Fruit fly (Drosophila melanogaster) whole organism, embryonic: ENCODE results near the gene CG31664.

Experiments used
- ATbp ChIP-seq: fragments of 200-800 bp; sonication (Bioruptor generic); optimal IDR thresholded peaks from 2 replicates; lab custom pipeline; 2017; ENCODE audit warnings: missing biosample characterization, mild to moderate bottlenecking, missing genetic modification characterization, missing genetic modification reagents
- CG1024 ChIP-seq: fragments of 200-800 bp; sonication (Bioruptor generic); IDR thresholded peaks from 2 replicates; pipeline ENCODE4 v1.3.6; 2022; ENCODE audit warnings: missing biosample characterization, missing genetic modification characterization
- CG12071 ChIP-seq: fragments of 200-800 bp; sonication (Bioruptor generic); optimal IDR thresholded peaks from 3 replicates; lab custom pipeline; 2018; ENCODE audit warnings: missing biosample characterization, mild to moderate bottlenecking, missing genetic modification characterization
- CG12391 ChIP-seq: fragments of 200-800 bp; sonication (Bioruptor generic); optimal IDR thresholded peaks from 3 replicates; lab custom pipeline; 2018; ENCODE audit warnings: missing biosample characterization, mild to moderate bottlenecking, missing genetic modification characterization, moderate library complexity
- CG13123 ChIP-seq: fragments of 200-800 bp; sonication (Bioruptor generic); optimal IDR thresholded peaks from 2 replicates; lab custom pipeline; 2016; ENCODE audit warnings: missing biosample characterization, missing genetic modification characterization
- CG1603 ChIP-seq: fragments of 200-800 bp; sonication (Bioruptor generic); optimal IDR thresholded peaks from 2 replicates; lab custom pipeline; 2019; ENCODE audit warnings: missing biosample characterization, mild to moderate bottlenecking, missing genetic modification characterization, moderate library complexity
- CG17361 ChIP-seq: fragments of 200-800 bp; sonication (Bioruptor generic); IDR thresholded peaks from 3 replicates; pipeline ENCODE4 v1.3.6; 2022; ENCODE audit warnings: missing biosample characterization, missing genetic modification characterization
- CG31441 ChIP-seq: fragments of 200-800 bp; sonication (Bioruptor generic); IDR thresholded peaks from 2 replicates; pipeline ENCODE4 v1.3.6; 2022; ENCODE audit warnings: missing biosample characterization, missing genetic modification characterization
- CG4707 ChIP-seq: fragments of 200-800 bp; sonication (Bioruptor generic); optimal IDR thresholded peaks from 2 replicates; lab custom pipeline; 2018; ENCODE audit warnings: missing biosample characterization, mild to moderate bottlenecking, missing genetic modification characterization, moderate library complexity
- CG6813 ChIP-seq: fragments of 200-800 bp; sonication (Bioruptor generic); optimal IDR thresholded peaks from 2 replicates; lab custom pipeline; 2017; ENCODE audit warnings: missing biosample characterization, missing genetic modification characterization, mild to moderate bottlenecking, moderate library complexity, missing genetic modification reagents
- CG7786 ChIP-seq: fragments of 200-800 bp; sonication (Bioruptor generic); optimal IDR thresholded peaks from 2 replicates; lab custom pipeline; 2016; ENCODE audit warnings: missing biosample characterization, missing genetic modification characterization
- CG8281 ChIP-seq: fragments of 200-800 bp; sonication (Bioruptor generic); optimal IDR thresholded peaks from 2 replicates; lab custom pipeline; 2018; ENCODE audit warnings: missing biosample characterization, mild to moderate bottlenecking, missing genetic modification characterization, moderate library complexity
- CG8290 ChIP-seq, 3 experiments: fragments of 200-800 bp; sonication (Bioruptor generic); optimal IDR thresholded peaks; 2 replicates each; lab custom pipeline; 2016 to 2019; ENCODE audit warnings: missing biosample characterization in 3 of 3, missing genetic modification characterization in 3 of 3, mild to moderate bottlenecking in 2 of 3, moderate library complexity in 1 of 3
- CG9727 ChIP-seq: fragments of 200-800 bp; sonication (Bioruptor generic); optimal IDR thresholded peaks from 3 replicates; lab custom pipeline; 2017; ENCODE audit warnings: missing biosample characterization, mild to moderate bottlenecking, missing genetic modification characterization
- CkIIα-i1 ChIP-seq: fragments of 200-800 bp; sonication (Bioruptor generic); IDR thresholded peaks from 2 replicates; pipeline ENCODE4 v1.3.6; 2022; ENCODE audit warnings: missing biosample characterization, missing genetic modification characterization
- D ChIP-seq, 2 experiments: fragments of 200-800 bp in 1 of 2; fragments of >200 bp in 1 of 2; sonication (Bioruptor generic) in 1 of 2; optimal IDR thresholded peaks; 2 replicates in 1 of 2; 3 replicates in 1 of 2; lab custom pipeline; 2017; ENCODE audit warnings: mild to moderate bottlenecking in 1 of 2, missing biosample characterization in 1 of 2, missing genetic modification characterization in 1 of 2, missing genetic modification reagents in 1 of 2
- D19B ChIP-seq: fragments of 200-800 bp; sonication (Bioruptor generic); optimal IDR thresholded peaks from 2 replicates; lab custom pipeline; 2017; ENCODE audit warnings: missing biosample characterization, mild to moderate bottlenecking, missing genetic modification characterization
- Dek ChIP-seq: fragments of 200-800 bp; sonication (Bioruptor generic); optimal IDR thresholded peaks from 3 replicates; lab custom pipeline; 2019; ENCODE audit warnings: missing biosample characterization, mild to moderate bottlenecking, missing genetic modification characterization, moderate library complexity
- Doc2 ChIP-seq: fragments of 200-800 bp; sonication (Bioruptor generic); IDR thresholded peaks from 2 replicates; pipeline ENCODE4 v1.3.6; 2022; ENCODE audit warnings: missing biosample characterization, missing genetic modification characterization
- Doc3 ChIP-seq: fragments of 200-800 bp; sonication (Bioruptor generic); IDR thresholded peaks from 3 replicates; pipeline ENCODE4 v1.3.6; 2022; ENCODE audit warnings: missing biosample characterization, missing genetic modification characterization; ENCODE audit not compliant: partially characterized antibody
- Ets65A ChIP-seq: fragments of 200-800 bp; sonication (Bioruptor generic); peaks from one replicate; lab custom pipeline; 2016; ENCODE audit warnings: missing biosample characterization, missing genetic modification characterization
- Fer1 ChIP-seq: fragments of 200-800 bp; sonication (Bioruptor generic); optimal IDR thresholded peaks from 2 replicates; lab custom pipeline; 2017; ENCODE audit warnings: missing biosample characterization, mild to moderate bottlenecking, missing genetic modification characterization
- H15 ChIP-seq: fragments of 200-800 bp; sonication (Bioruptor generic); IDR thresholded peaks from 3 replicates; pipeline ENCODE4 v1.3.6; 2022; ENCODE audit warnings: missing biosample characterization, missing genetic modification characterization
- H2.0 ChIP-seq: fragments of 200-800 bp; sonication (Bioruptor generic); IDR thresholded peaks from 2 replicates; pipeline ENCODE4 v1.3.6; 2022; ENCODE audit warnings: missing biosample characterization, missing genetic modification characterization
- HLH3B ChIP-seq: fragments of 200-800 bp; sonication (Bioruptor generic); IDR thresholded peaks from 2 replicates; pipeline ENCODE4 v1.3.6; 2022; ENCODE audit warnings: missing biosample characterization, missing genetic modification characterization
- HmgZ ChIP-seq: fragments of 200-800 bp; sonication (Bioruptor generic); optimal IDR thresholded peaks from 2 replicates; lab custom pipeline; 2018; ENCODE audit warnings: missing biosample characterization, mild to moderate bottlenecking, missing genetic modification characterization
- Hr51 ChIP-seq, 2 experiments: fragments of 200-800 bp; sonication (Bioruptor generic); optimal IDR thresholded peaks; 2 replicates in 1 of 2; 3 replicates in 1 of 2; lab custom pipeline; 2016 to 2018; ENCODE audit warnings: missing biosample characterization in 2 of 2, missing genetic modification characterization in 2 of 2, mild to moderate bottlenecking in 1 of 2, moderate library complexity in 1 of 2
- Kr ChIP-seq: fragments of 200-800 bp; sonication (Bioruptor generic); optimal IDR thresholded peaks from 2 replicates; lab custom pipeline; 2017; ENCODE audit warnings: missing biosample characterization, mild to moderate bottlenecking, missing genetic modification characterization
- Mrtf ChIP-seq: fragments of 200-800 bp; sonication (Bioruptor generic); IDR thresholded peaks from 3 replicates; pipeline ENCODE4 v1.3.6; 2022; ENCODE audit warnings: missing biosample characterization, missing genetic modification characterization
- Ptx1 ChIP-seq: fragments of 200-800 bp; sonication (Bioruptor generic); IDR thresholded peaks from 2 replicates; pipeline ENCODE4 v1.3.6; 2022; ENCODE audit warnings: missing biosample characterization, missing genetic modification characterization
- Sry-δ ChIP-seq: fragments of 200-800 bp; sonication (Bioruptor generic); optimal IDR thresholded peaks from 2 replicates; lab custom pipeline; 2016; ENCODE audit warnings: missing biosample characterization, missing genetic modification characterization
- Taf1 ChIP-seq: fragments of 200-800 bp; sonication (Bioruptor generic); IDR thresholded peaks from 2 replicates; pipeline ENCODE4 v1.3.6; 2022; ENCODE audit warnings: missing biosample characterization, missing genetic modification characterization
- Xbp1 ChIP-seq: fragments of 200-800 bp; sonication (Bioruptor generic); optimal IDR thresholded peaks from 3 replicates; lab custom pipeline; 2016; ENCODE audit warnings: missing biosample characterization, mild to moderate bottlenecking, missing genetic modification characterization
- bsh ChIP-seq, 2 experiments: fragments of 200-800 bp; sonication (Bioruptor generic); optimal IDR thresholded peaks; 2 replicates each; lab custom pipeline; 2017 to 2018; ENCODE audit warnings: mild to moderate bottlenecking in 2 of 2, missing biosample characterization in 2 of 2, missing genetic modification characterization in 2 of 2, moderate library complexity in 1 of 2
- ewg ChIP-seq: fragments of 200-800 bp; sonication (Bioruptor generic); optimal IDR thresholded peaks from 3 replicates; lab custom pipeline; 2017; ENCODE audit warnings: mild to moderate bottlenecking, missing biosample characterization, missing genetic modification reagents, missing genetic modification characterization
- gcm ChIP-seq: fragments of 200-800 bp; sonication (Bioruptor generic); optimal IDR thresholded peaks from 2 replicates; lab custom pipeline; 2019; ENCODE audit warnings: missing biosample characterization, mild to moderate bottlenecking, missing genetic modification characterization, moderate library complexity
- gsb ChIP-seq: fragments of 200-800 bp; sonication (Bioruptor generic); IDR thresholded peaks from 2 replicates; pipeline ENCODE4 v1.3.6; 2022; ENCODE audit warnings: missing biosample characterization, missing genetic modification characterization
- her ChIP-seq: fragments of 200-800 bp; sonication (Bioruptor generic); optimal IDR thresholded peaks from 2 replicates; lab custom pipeline; 2016; ENCODE audit warnings: missing biosample characterization, missing genetic modification characterization
- onecut ChIP-seq: fragments of 200-800 bp; sonication (Bioruptor generic); IDR thresholded peaks from 2 replicates; pipeline ENCODE4 v1.3.6; 2022; ENCODE audit warnings: missing biosample characterization, missing genetic modification characterization
- row ChIP-seq: fragments of 200-800 bp; sonication (Bioruptor generic); IDR thresholded peaks from 3 replicates; pipeline ENCODE4 v1.3.6; 2022; ENCODE audit warnings: missing biosample characterization, missing genetic modification characterization
- run ChIP-seq: fragments of 200-800 bp; sonication (Bioruptor generic); optimal IDR thresholded peaks from 3 replicates; lab custom pipeline; 2018; ENCODE audit warnings: missing biosample characterization, mild to moderate bottlenecking, missing genetic modification characterization
- scrt ChIP-seq: fragments of 200-800 bp; sonication (Bioruptor generic); optimal IDR thresholded peaks from 2 replicates; lab custom pipeline; 2018; ENCODE audit warnings: missing biosample characterization, mild to moderate bottlenecking, missing genetic modification characterization, moderate library complexity
- slou ChIP-seq: fragments of 200-800 bp; sonication (Bioruptor generic); optimal IDR thresholded peaks from 3 replicates; lab custom pipeline; 2016; ENCODE audit warnings: missing biosample characterization, missing genetic modification characterization
- sob ChIP-seq: fragments of 200-800 bp; sonication (Bioruptor generic); IDR thresholded peaks from 2 replicates; pipeline ENCODE4 v1.3.6; 2022; ENCODE audit warnings: missing biosample characterization, missing genetic modification characterization
- tin ChIP-seq: fragments of 200-800 bp; sonication (Bioruptor generic); optimal IDR thresholded peaks from 3 replicates; lab custom pipeline; 2016; ENCODE audit warnings: missing biosample characterization, missing genetic modification characterization
- tx ChIP-seq: fragments of 200-800 bp; sonication (Bioruptor generic); optimal IDR thresholded peaks from 2 replicates; lab custom pipeline; 2016; ENCODE audit warnings: missing biosample characterization, missing genetic modification characterization
- unpg ChIP-seq: fragments of 200-800 bp; sonication (Bioruptor generic); optimal IDR thresholded peaks from 3 replicates; lab custom pipeline; 2018; ENCODE audit warnings: missing biosample characterization, mild to moderate bottlenecking, missing genetic modification characterization, moderate library complexity
- zen ChIP-seq: fragments of 200-800 bp; sonication (Bioruptor generic); optimal IDR thresholded peaks from 3 replicates; lab custom pipeline; 2018; ENCODE audit warnings: missing biosample characterization, mild to moderate bottlenecking, missing genetic modification characterization, moderate library complexity

CG31664 gene

dm6 chr2L:1837717-1838368, 11.5 kb upstream of the CG31664 start (continued):
- peak; percentile 37 for TF ChIP-seq unpg (GFP tag; lab: Kevin White, UChicago)
- TF ChIP-seq slou (GFP tag; lab: Kevin White, UChicago): peak; percentile 1
- TF ChIP-seq row (GFP tag; lab: Robert Waterston, UW): peak; percentile 73
- no peak for TF ChIP-seq Kr
- TF ChIP-seq bsh (GFP tag; optimal IDR thresholded peaks at IDR 0.05; lab: Kevin White, UChicago): no peak
- TF ChIP-seq CG31441 (GFP tag; lab: Robert Waterston, UW): no peak
- TF ChIP-seq CG12071 (GFP tag; lab: Kevin White, UChicago): peak; percentile 7
- TF ChIP-seq Mrtf (GFP tag; lab: Robert Waterston, UW): peak; percentile 45; the same call in 1 of the 3 replicates
- TF ChIP-seq Fer1 (GFP tag; lab: Kevin White, UChicago): peak; percentile 54
- TF ChIP-seq Ets65A (GFP tag; lab: Kevin White, UChicago): peak; percentile 91
- 0 out of 3 replicates have a peak, but pooled peaks have one; percentile 16 for TF ChIP-seq H15 (GFP tag; lab: Robert Waterston, UW)
- TF ChIP-seq ATbp (GFP tag; lab: Kevin White, UChicago): peak; percentile 42
- no peak for TF ChIP-seq Doc3 (GFP tag; lab: Robert Waterston, UW)
- 0 out of 2 replicates have a peak, but pooled peaks have one; percentile 31 for TF ChIP-seq CG1024 (GFP tag; lab: Robert Waterston, UW)
- no peak for TF ChIP-seq CG13123 (GFP tag; lab: Kevin White, UChicago)
- TF ChIP-seq Taf1 (GFP tag; lab: Robert Waterston, UW): peak; percentile 17; the same call in 1 of the 2 replicates
- TF ChIP-seq CG8281 (tag; lab: Kevin White, UChicago): no peak
- no peak for TF ChIP-seq run (tag; lab: Kevin White, UChicago)
- TF ChIP-seq CG8290 (GFP tag; optimal IDR thresholded peaks at IDR 0.05; lab: Kevin White, UChicago): no peak
- TF ChIP-seq CG8290 (tag; optimal IDR thresholded peaks at IDR 0.05; lab: Kevin White, UChicago): peak in 1 of 2 experiments; percentile 73
- no peak for TF ChIP-seq gcm
- TF ChIP-seq H2.0 (GFP tag; lab: Robert Waterston, UW): peak; percentile 46
- peak; percentile 52 for TF ChIP-seq CG1603 (tag; lab: Kevin White, UChicago)
- TF ChIP-seq HLH3B: 0 out of 2 replicates have a peak, but pooled peaks have one; percentile 29
- peak; percentile 45 for TF ChIP-seq Dek (tag; lab: Kevin White, UChicago)
- peak; percentile 13 for TF ChIP-seq CG6813 (GFP tag; lab: Kevin White, UChicago)
- TF ChIP-seq CkIIα-i1 (GFP tag; lab: Robert Waterston, UW): no peak
- peak; percentile 0 for TF ChIP-seq ewg (GFP tag; lab: Kevin White, UChicago)
- TF ChIP-seq sob: peak; percentile 58
- peak; percentile 57 for TF ChIP-seq Ptx1
- no peak for TF ChIP-seq gsb (GFP tag; lab: Robert Waterston, UW)
- peak; percentile 17 for TF ChIP-seq Xbp1
- TF ChIP-seq CG9727: peak; percentile 42
- peak; percentile 38 for TF ChIP-seq CG7786
- no peak for TF ChIP-seq Doc2
- TF ChIP-seq CG17361: no peak
- TF ChIP-seq Hr51 (GFP tag; optimal IDR thresholded peaks at IDR 0.05; lab: Kevin White, UChicago): peak in 1 of 2 experiments; percentile 41
- TF ChIP-seq tin: peak; percentile 24
- peak; percentile 38 for TF ChIP-seq scrt (GFP tag; lab: Kevin White, UChicago)
- peak; percentile 27 for TF ChIP-seq her
- TF ChIP-seq onecut: 0 out of 2 replicates have a peak, but pooled peaks have one; percentile 13
- no peak for TF ChIP-seq Sry-δ
- TF ChIP-seq CG4707 (GFP tag; lab: Kevin White, UChicago): no peak
- TF ChIP-seq tx (GFP tag; lab: Kevin White, UChicago): peak; percentile 4
- peak; percentile 7 for TF ChIP-seq D19B (GFP tag; lab: Kevin White, UChicago)
- no peak for TF ChIP-seq D (optimal IDR thresholded peaks at IDR 0.05; lab: Kevin White, UChicago)
- TF ChIP-seq D (GFP tag; optimal IDR thresholded peaks at IDR 0.05; lab: Kevin White, UChicago): no peak
- TF ChIP-seq HmgZ (tag; lab: Kevin White, UChicago): peak; percentile 15
- TF ChIP-seq zen: no peak
- peak; percentile 20 for TF ChIP-seq CG12391
